Worm (Caenorhabditis elegans) whole organism, mixed stage, embryonic: ENCODE results near the gene M03F8.1.

Experiments
- bed-3 ChIP-seq: fragments of 200-800 bp; sonication (Bioruptor generic); optimal IDR thresholded peaks from 3 replicates; lab custom pipeline; 2018; ENCODE audit warnings: mild to moderate bottlenecking, missing genetic modification characterization, moderate library complexity, missing compliant biosample characterization
- ceh-39 ChIP-seq: fragments of 150-350 bp; optimal IDR thresholded peaks from 2 replicates; lab custom pipeline; 2014; ENCODE audit warnings: missing biosample characterization, missing genetic modification characterization

DNA sequence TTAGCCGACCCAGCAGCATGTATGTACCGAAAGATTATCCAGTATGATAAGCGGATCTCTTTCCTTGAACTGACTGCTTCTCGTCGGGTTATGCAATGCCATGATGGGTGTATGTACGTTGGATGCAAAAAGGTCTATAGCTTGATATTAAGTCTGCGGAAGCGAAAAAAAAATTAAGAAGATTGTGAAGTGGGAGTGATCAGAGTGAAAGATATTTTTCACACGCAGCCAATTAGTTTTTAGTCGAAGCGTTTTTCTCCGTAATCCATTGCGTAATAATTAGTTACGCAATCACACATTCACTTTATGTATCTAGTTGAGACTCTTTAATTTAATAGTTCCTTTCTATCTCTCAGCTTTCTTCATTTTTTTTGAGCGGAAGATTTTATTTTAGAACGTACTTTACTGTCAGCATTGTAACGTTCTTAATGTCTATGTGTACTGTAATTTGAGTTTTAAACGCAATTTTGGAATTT lies 1.5 kb upstream of the M03F8.1 start:
- TF ChIP-seq bed-3 (GFP tag; lab: Kevin White, UChicago) (no peak), ceh-39 (tag; lab: Kevin White, UChicago) (no peak)
